Fruit fly (Drosophila melanogaster): ENCODE measurements around the gene emb.

- TF ChIP-seq Sry-β (GFP tag; optimal IDR thresholded peaks at IDR 0.05) (no peak), emc (GFP tag; optimal IDR thresholded peaks at IDR 0.05) (no peak), Tbp (GFP tag; optimal IDR thresholded peaks at IDR 0.05) (no peak), CG15601 (tag; optimal IDR thresholded peaks at IDR 0.05) (no peak)
These were observed 34.7 kb downstream of the emb start, which contains the start of gene mus201 for dm6 chr2L:8438052-8438451.
